Worm (Caenorhabditis elegans): Measurements from ENCODE around the gene T21B4.15.

Gene T21B4.15

DNA sequence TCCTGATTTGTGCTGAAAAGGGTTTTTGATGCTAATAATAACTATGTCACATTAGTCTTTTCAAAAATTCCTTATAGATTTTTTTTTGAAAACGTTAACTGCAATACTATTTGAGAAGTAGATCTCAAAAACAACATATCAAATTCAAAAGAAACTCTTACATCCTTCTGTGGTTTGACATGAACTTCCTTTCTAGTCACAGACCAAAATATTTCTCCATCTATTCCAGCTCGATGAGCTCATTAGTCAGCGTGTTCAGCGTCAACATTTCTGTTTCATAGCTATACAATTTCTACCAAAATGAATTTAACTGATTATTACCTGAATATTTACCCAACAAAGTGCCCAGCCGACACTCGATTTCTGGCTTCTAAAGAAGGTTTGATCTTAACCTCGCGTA is 18.6 kb downstream of the T21B4.15 start, which contains the start of gene srh-67:
TSS of gene srh-67 (plus strand) at position 301 of the 400 bp plus-strand sequence.
- TF ChIP-seq klf-2 (GFP tag; conservative IDR thresholded peaks at IDR 0.05) (no peak), ref-1 (GFP tag; conservative IDR thresholded peaks at IDR 0.05) (no peak), flt-1 (GFP tag; IDR thresholded peaks at IDR 0.05) (no peak), med-1 (GFP tag; optimal IDR thresholded peaks at IDR 0.05; ENCODE audit: insufficient read depth) (no peak), tab-1 (GFP tag; IDR thresholded peaks at IDR 0.05) (no peak), cog-1 (tag; optimal IDR thresholded peaks at IDR 0.05) (no peak), T22C8.4 (GFP tag; IDR thresholded peaks at IDR 0.05) (no peak)

DNA sequence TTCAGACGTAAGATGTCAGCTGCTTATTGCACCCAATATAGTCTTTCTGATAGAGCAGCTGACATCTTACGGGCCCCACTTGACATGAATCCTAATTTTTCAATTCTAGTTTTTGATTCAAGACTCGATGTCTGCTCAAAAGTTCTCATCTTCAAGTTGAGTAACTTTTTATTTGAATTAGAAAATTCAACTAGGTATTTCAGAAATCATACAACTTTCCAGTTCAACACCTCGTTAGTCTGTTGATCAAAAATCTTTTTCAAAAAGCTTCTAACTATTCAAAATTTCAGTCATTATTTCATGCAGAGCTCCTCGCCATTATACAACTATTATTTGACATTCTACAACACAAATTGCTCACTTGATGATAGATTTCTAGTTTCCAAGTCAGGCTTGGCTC is 21.9 kb downstream of the T21B4.15 start, which contains the start of gene srh-73:
TSS of gene srh-73 (plus strand) at position 301 of the 400 bp plus-strand sequence.
- TF ChIP-seq T22C8.4 (GFP tag; IDR thresholded peaks at IDR 0.05) (no peak), ref-1 (GFP tag; conservative IDR thresholded peaks at IDR 0.05) (no peak), ztf-23 (GFP tag; IDR thresholded peaks at IDR 0.05) (no peak), flt-1 (GFP tag; IDR thresholded peaks at IDR 0.05) (no peak), tab-1 (GFP tag; IDR thresholded peaks at IDR 0.05) (no peak), cog-1 (tag; optimal IDR thresholded peaks at IDR 0.05) (no peak), med-1 (GFP tag; optimal IDR thresholded peaks at IDR 0.05; ENCODE audit: insufficient read depth) (no peak), ztf-29 (GFP tag; IDR thresholded peaks at IDR 0.05) (no peak), klf-2 (GFP tag; conservative IDR thresholded peaks at IDR 0.05) (no peak)

DNA sequence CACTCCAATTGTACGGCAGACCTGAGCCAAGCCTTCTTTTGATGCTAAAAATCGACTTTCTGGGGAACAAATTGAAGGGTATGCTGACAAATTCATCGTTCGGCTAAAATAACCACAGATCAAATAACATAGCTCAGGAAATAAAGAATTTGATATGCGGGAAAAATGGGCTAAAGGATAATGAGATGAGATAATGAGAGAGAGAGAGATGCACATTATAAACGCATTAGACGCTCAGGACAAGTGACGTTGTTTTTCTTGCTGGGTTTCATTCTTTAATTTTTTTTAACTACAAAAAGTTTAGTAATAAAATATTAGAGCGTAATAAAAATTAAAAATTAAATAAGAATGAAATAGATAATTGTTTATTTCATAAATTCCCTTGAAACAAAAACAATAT is 24.6 kb downstream of the T21B4.15 start, which contains the start of gene srh-69:
TSS of gene srh-69 (minus strand) at position 101 of the 400 bp plus-strand sequence.
- no peak for TF ChIP-seq med-1 (GFP tag; optimal IDR thresholded peaks at IDR 0.05; ENCODE audit: insufficient read depth)
- TF ChIP-seq ref-1 (GFP tag; conservative IDR thresholded peaks at IDR 0.05), result no peak
- TF ChIP-seq ztf-23 (GFP tag; IDR thresholded peaks at IDR 0.05), result no peak
- no peak for TF ChIP-seq ztf-29 (GFP tag; IDR thresholded peaks at IDR 0.05)
- no peak for TF ChIP-seq T22C8.4 (GFP tag; IDR thresholded peaks at IDR 0.05)
- TF ChIP-seq tab-1 (GFP tag; IDR thresholded peaks at IDR 0.05), result no peak
- no peak for TF ChIP-seq klf-2 (GFP tag; conservative IDR thresholded peaks at IDR 0.05)
- no peak for TF ChIP-seq flt-1 (GFP tag; IDR thresholded peaks at IDR 0.05)
- no peak for TF ChIP-seq cog-1 (tag; optimal IDR thresholded peaks at IDR 0.05)

DNA sequence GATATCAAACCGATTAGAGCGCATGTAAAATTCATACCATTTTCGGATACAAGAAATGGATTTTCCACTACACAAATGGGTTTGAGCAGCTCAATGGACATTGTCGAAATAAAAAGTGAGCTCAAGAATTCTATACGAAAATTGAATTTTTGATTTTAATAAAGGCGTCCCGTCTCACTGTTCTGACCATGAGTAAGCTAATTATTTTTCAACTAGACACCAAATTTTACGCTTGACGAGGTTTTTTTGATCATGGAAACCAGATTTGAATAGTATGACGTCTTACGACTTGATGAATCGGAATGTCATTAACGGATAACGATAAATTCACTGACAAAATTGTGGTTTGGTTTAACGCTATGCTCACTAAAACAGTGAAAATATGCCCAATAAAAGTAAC is 26.3 kb downstream of the T21B4.15 start, which contains the start of gene srh-61:
TSS of gene srh-61 (minus strand) at position 101 of the 400 bp plus-strand sequence.
- TF ChIP-seq ref-1 (GFP tag; conservative IDR thresholded peaks at IDR 0.05), result no peak
- TF ChIP-seq med-1 (GFP tag; optimal IDR thresholded peaks at IDR 0.05; ENCODE audit: insufficient read depth), result no peak
- TF ChIP-seq tab-1 (GFP tag; IDR thresholded peaks at IDR 0.05), result no peak
- no peak for TF ChIP-seq ztf-23 (GFP tag; IDR thresholded peaks at IDR 0.05)
- no peak for TF ChIP-seq cog-1 (tag; optimal IDR thresholded peaks at IDR 0.05)
- no peak for TF ChIP-seq flt-1 (GFP tag; IDR thresholded peaks at IDR 0.05)
- no peak for TF ChIP-seq T22C8.4 (GFP tag; IDR thresholded peaks at IDR 0.05)
- TF ChIP-seq klf-2 (GFP tag; conservative IDR thresholded peaks at IDR 0.05), result no peak
- no peak for TF ChIP-seq ztf-29 (GFP tag; IDR thresholded peaks at IDR 0.05)

DNA sequence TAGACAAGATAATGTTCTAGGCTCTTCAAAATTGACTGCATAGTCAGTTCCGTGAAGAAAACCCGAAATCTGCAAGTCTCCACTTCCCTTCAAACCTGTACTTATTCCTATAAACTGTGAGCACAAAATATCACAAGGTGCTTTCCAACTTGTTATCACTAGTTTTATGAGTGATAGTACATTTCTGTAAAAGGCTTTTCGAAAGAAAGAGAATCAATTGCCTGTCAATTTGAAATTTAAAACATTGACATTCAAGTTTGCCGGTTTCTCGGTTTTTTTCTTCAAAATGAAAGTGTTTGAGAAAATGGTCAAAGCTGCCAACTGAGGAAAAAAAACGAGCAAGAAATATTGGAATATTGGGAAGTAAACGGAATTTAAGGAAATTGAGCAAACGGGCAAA is 28.0 kb downstream of the T21B4.15 start:
- no peak for TF ChIP-seq flt-1 (GFP tag; IDR thresholded peaks at IDR 0.05)
- TF ChIP-seq ztf-29 (GFP tag; IDR thresholded peaks at IDR 0.05), result no peak
- no peak for TF ChIP-seq T22C8.4 (GFP tag; IDR thresholded peaks at IDR 0.05)
- TF ChIP-seq med-1 (GFP tag; optimal IDR thresholded peaks at IDR 0.05; ENCODE audit: insufficient read depth), result no peak
- no peak for TF ChIP-seq ztf-23 (GFP tag; IDR thresholded peaks at IDR 0.05)
- TF ChIP-seq ref-1 (GFP tag; conservative IDR thresholded peaks at IDR 0.05), result no peak
- TF ChIP-seq klf-2 (GFP tag; conservative IDR thresholded peaks at IDR 0.05), result no peak
- no peak for TF ChIP-seq cog-1 (tag; optimal IDR thresholded peaks at IDR 0.05)
- no peak for TF ChIP-seq tab-1 (GFP tag; IDR thresholded peaks at IDR 0.05)

DNA sequence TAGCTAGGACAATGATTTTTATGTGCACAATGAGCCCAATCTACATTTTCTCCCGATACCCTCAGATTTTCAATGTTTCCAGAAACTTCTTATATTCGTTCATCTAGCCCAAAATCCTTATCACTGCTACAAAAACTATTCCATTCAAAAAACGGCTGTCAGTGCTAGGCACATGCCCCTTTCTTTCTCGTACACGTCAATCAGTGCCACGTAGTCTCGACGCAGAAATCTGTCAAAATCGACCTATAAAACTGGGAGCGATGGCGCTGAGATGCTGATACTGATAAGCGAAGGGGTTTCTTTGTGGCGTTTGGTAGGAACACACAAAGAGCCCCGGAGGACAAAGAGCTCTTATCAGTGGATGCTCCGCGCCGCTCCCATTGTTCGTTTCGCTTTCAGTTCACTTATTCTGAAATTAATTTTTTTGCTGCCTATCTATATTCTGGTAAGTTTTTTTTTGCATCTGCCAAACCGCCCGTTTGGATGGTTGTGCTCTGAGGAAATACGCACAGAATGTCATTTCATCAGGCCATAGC is 28.9 kb downstream of the T21B4.15 start, which contains the start of gene srh-70:
TSS of gene srh-70 (minus strand) at position 51 of the 536 bp plus-strand sequence.
- TF ChIP-seq T22C8.4 (GFP tag; IDR thresholded peaks at IDR 0.05) (no peak), ref-1 (GFP tag; conservative IDR thresholded peaks at IDR 0.05) (no peak), ztf-29 (GFP tag; IDR thresholded peaks at IDR 0.05) (no peak), ztf-23 (GFP tag; IDR thresholded peaks at IDR 0.05) (no peak), klf-2 (GFP tag; conservative IDR thresholded peaks at IDR 0.05) (no peak), med-1 (GFP tag; optimal IDR thresholded peaks at IDR 0.05; ENCODE audit: insufficient read depth) (no peak), cog-1 (tag; optimal IDR thresholded peaks at IDR 0.05) (no peak), tab-1 (GFP tag; IDR thresholded peaks at IDR 0.05) (no peak), flt-1 (GFP tag; IDR thresholded peaks at IDR 0.05) (no peak)

DNA sequence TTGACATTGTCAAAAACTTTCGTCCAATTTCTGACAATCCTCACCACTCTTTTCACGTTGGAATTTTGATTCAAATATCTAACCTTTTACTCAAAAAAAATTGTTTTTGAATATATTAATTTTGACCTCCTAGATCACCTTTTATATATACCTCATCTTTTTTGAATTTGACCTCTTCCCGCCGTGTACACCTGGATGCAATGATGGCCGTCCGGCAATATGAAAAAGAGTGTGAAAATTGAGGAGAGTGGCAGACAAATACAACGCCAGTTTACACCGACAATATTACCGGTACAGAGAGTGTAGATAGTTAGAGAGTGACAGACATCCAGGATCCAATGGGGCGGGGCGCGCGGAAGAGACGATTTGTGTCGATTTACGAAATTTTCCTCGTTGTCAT is 29.6 kb downstream of the T21B4.15 start, which contains the start of gene ceh-99:
TSS of gene ceh-99 (plus strand) at position 366 of the 400 bp plus-strand sequence.
- 0 out of 2 replicates have a peak, but pooled peaks have one; percentile 33 for TF ChIP-seq flt-1 (GFP tag; IDR thresholded peaks at IDR 0.05)
- TF ChIP-seq tab-1 (GFP tag; IDR thresholded peaks at IDR 0.05), result no peak
- TF ChIP-seq klf-2 (GFP tag; conservative IDR thresholded peaks at IDR 0.05), result no peak
- no peak for TF ChIP-seq T22C8.4 (GFP tag; IDR thresholded peaks at IDR 0.05)
- TF ChIP-seq cog-1 (tag; optimal IDR thresholded peaks at IDR 0.05), result no peak
- no peak for TF ChIP-seq ref-1 (GFP tag; conservative IDR thresholded peaks at IDR 0.05)

DNA sequence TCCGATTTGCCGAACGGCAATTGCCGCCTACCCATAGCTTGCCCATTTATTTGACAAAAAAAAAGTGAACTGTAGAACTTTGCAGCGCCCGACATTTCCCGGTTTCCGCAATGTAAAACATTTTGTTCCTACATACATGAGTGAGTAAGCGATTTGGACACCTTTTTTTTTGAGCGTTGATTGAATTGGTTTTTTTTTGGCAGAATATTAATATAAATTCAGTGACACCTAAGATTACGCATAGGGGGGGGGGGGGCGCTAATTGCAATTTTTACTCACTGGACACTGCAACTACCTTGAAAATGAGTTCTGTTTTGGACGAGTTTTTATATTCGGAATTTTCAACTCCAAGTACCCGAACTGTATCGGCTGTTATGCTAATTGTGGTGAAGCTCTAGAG is 35.5 kb downstream of the T21B4.15 start, which contains the start of gene srx-118:
TSS of gene srx-118 (plus strand) at position 301 of the 400 bp plus-strand sequence.
- TF ChIP-seq T22C8.4 (GFP tag; IDR thresholded peaks at IDR 0.05) (no peak), flt-1 (GFP tag; IDR thresholded peaks at IDR 0.05) (no peak), cog-1 (tag; optimal IDR thresholded peaks at IDR 0.05) (no peak), med-1 (GFP tag; optimal IDR thresholded peaks at IDR 0.05; ENCODE audit: insufficient read depth) (no peak), ztf-29 (GFP tag; IDR thresholded peaks at IDR 0.05) (no peak), ref-1 (GFP tag; conservative IDR thresholded peaks at IDR 0.05) (no peak), klf-2 (GFP tag; conservative IDR thresholded peaks at IDR 0.05) (no peak)

DNA sequence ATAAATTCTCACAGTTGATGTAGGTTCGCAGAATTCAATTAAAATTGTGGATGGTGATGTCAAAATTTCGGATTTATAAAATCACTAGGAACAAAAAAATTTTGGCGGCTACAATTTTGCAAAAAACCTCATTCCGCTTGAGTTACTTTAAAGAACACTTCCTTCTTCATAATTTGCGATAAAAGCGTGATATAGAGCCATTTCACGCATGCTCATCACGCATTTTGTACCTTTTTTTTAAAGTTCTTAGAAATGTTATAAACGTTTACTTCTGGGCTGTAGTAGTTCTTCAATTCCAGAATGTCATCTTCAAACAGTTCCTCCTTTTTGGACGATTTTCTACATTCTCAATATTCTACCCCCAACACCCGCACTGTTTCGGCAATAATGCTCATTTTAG is 37.9 kb downstream of the T21B4.15 start, which contains the start of gene srx-119:
TSS of gene srx-119 (plus strand) at position 301 of the 400 bp plus-strand sequence.
- no peak for TF ChIP-seq T22C8.4 (GFP tag; IDR thresholded peaks at IDR 0.05)
- no peak for TF ChIP-seq klf-2 (GFP tag; conservative IDR thresholded peaks at IDR 0.05)
- TF ChIP-seq flt-1 (GFP tag; IDR thresholded peaks at IDR 0.05), result no peak
- no peak for TF ChIP-seq ref-1 (GFP tag; conservative IDR thresholded peaks at IDR 0.05)
- no peak for TF ChIP-seq ztf-29 (GFP tag; IDR thresholded peaks at IDR 0.05)
- no peak for TF ChIP-seq cog-1 (tag; optimal IDR thresholded peaks at IDR 0.05)
- TF ChIP-seq ztf-23 (GFP tag; IDR thresholded peaks at IDR 0.05), result no peak
- TF ChIP-seq tab-1 (GFP tag; IDR thresholded peaks at IDR 0.05), result no peak
- TF ChIP-seq med-1 (GFP tag; optimal IDR thresholded peaks at IDR 0.05; ENCODE audit: insufficient read depth), result no peak
